Worm (Caenorhabditis elegans): ENCODE data around the gene idpp-12.

- TF ChIP-seq hnd-1 (tag; optimal IDR thresholded peaks at IDR 0.05) (no peak), hmg-4 (GFP tag; optimal IDR thresholded peaks at IDR 0.05) (no peak), ama-1 (optimal IDR thresholded peaks at IDR 0.05) (no peak), B0310.2 (tag; optimal IDR thresholded peaks at IDR 0.05) (no peak), aly-1 (tag; optimal IDR thresholded peaks at IDR 0.05) (no peak), tbx-11 (GFP tag; IDR thresholded peaks at IDR 0.05) (no peak), ets-7 (tag; optimal IDR thresholded peaks at IDR 0.05) (no peak), flt-1 (GFP tag; IDR thresholded peaks at IDR 0.05) (no peak), sea-1 (GFP tag; conservative IDR thresholded peaks at IDR 0.05) (no peak), ceh-13 (GFP tag; optimal IDR thresholded peaks at IDR 0.05) (no peak), F13C5.2 (tag; optimal IDR thresholded peaks at IDR 0.05) (no peak), pes-1 (GFP tag; IDR thresholded peaks at IDR 0.05) (no peak)
These were observed 14.6 kb upstream of the idpp-12 start, which contains the start of gene gcy-23 for ce11 chrIV:3289237-3289636.

All from whole organism, early embryonic.